Worm (Caenorhabditis elegans) whole organism, late embryonic: Measurements from ENCODE around the gene T05A8.11.

Experiments
- F13H6.1 ChIP-seq: sonication (generic microtip); optimal IDR thresholded peaks from 2 replicates; lab custom pipeline; 2016; ENCODE audit warnings: missing genetic modification characterization, missing compliant biosample characterization
- ama-1 ChIP-seq: fragments of 150-350 bp; optimal IDR thresholded peaks from 2 replicates; lab custom pipeline; 2014
- ceh-48 ChIP-seq: sonication (generic microtip); optimal IDR thresholded peaks from 2 replicates; lab custom pipeline; 2016; ENCODE audit warnings: missing genetic modification characterization, inconsistent platforms, missing compliant biosample characterization
- fkh-10 ChIP-seq: fragments of 150-350 bp; optimal IDR thresholded peaks from 2 replicates; lab custom pipeline; 2014; ENCODE audit warnings: missing biosample characterization, missing genetic modification reagents, missing genetic modification characterization
- nfya-1 ChIP-seq: sonication (generic microtip); optimal IDR thresholded peaks from 2 replicates; lab custom pipeline; 2017; ENCODE audit warnings: missing genetic modification characterization, mild to moderate bottlenecking, missing compliant biosample characterization, antibody characterized with exemption, moderate library complexity
- pax-1 ChIP-seq: fragments of 150-350 bp; optimal IDR thresholded peaks from 2 replicates; lab custom pipeline; 2014; ENCODE audit warnings: missing biosample characterization, missing genetic modification characterization
- pha-4 ChIP-seq: fragments of 150-350 bp; optimal IDR thresholded peaks from 2 replicates; lab custom pipeline; 2018; ENCODE audit warnings: missing biosample characterization, missing genetic modification reagents, missing genetic modification characterization
- zip-5 ChIP-seq: sonication (generic microtip); optimal IDR thresholded peaks from 2 replicates; lab custom pipeline; 2016; ENCODE audit warnings: missing genetic modification characterization, missing compliant biosample characterization

DNA sequence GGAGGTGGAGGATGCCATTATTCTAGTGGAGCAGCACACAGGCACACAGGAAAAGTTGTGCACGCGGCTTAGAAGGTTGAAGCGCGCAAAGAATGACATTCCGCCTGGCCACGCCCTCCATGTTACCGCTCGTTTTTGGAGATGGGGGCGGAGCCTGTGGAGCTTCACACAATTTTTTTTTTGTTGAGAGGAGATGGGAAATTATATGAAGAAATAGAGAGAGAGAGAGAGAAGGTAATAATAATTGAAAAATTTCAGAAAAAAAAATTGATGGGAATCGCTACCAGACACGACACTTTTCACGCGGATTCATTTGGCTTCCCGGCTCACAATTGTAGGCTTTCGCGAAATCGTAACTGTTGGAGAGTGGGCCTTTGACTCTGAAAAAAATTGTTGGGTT lies 8.1 kb downstream of the T05A8.11 start, which contains the start of gene T05A8.3:
- TF ChIP-seq zip-5 (tag; lab: Kevin White, UChicago) = no peak
- TF ChIP-seq F13H6.1 = no peak
- no peak for TF ChIP-seq pha-4 (tag; lab: Kevin White, UChicago)
- no peak for TF ChIP-seq pax-1 (tag; lab: Kevin White, UChicago)
- TF ChIP-seq ama-1 = no peak
- TF ChIP-seq nfya-1 = no peak
- TF ChIP-seq fkh-10 (GFP tag; lab: Kevin White, UChicago) = no peak
- no peak for TF ChIP-seq ceh-48 (tag; lab: Kevin White, UChicago)
